Fruit fly (Drosophila melanogaster): ENCODE data around the gene CG31676.
A peak's percentile ranks its signal among the peaks of the same experiment; 100 is the strongest.

DNA sequence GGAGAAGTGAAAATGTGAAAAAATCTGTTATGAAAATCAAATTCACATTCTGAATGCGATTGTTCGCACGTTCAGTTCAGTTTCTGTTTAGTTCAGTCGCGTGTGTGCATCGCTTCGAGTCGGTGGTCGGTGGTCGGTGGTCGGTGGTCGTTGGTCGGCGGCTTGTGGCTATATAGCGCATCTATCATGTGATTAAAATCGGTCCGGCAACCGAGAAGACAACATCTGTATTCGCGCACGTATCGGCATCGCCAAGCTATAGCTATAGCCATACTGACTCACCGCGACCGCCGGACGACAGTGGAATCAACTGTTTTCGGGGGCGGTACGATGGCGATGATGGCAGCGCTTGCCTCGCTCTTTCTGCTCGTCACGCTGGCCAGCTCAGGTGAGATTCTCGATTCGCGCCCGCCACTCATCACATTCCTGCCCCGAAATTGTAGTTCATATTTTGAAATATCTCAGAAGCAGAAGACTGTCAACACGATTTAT is 29.3 kb downstream of the CG31676 start, which contains the start of gene CG14401:
- peak; percentile 15 for TF ChIP-seq CG7101 (tag; optimal IDR thresholded peaks at IDR 0.05)
- no peak for TF ChIP-seq CG1620 (GFP tag; optimal IDR thresholded peaks at IDR 0.05)
- no peak for TF ChIP-seq tj (GFP tag; optimal IDR thresholded peaks at IDR 0.05)
- no peak for TF ChIP-seq toe (GFP tag; optimal IDR thresholded peaks at IDR 0.05)
- no peak for TF ChIP-seq ovo (GFP tag; optimal IDR thresholded peaks at IDR 0.05)
